Worm (Caenorhabditis elegans) whole organism, L1 larva: ENCODE results near the gene elo-1.

ENCODE experiments used
- C16A3.4 ChIP-seq: fragments of 150-350 bp; optimal IDR thresholded peaks from 2 replicates; lab custom pipeline; 2014; ENCODE audit warnings: missing biosample characterization, missing genetic modification characterization
- F16B12.6 ChIP-seq: fragments of 150-350 bp; optimal IDR thresholded peaks from 2 replicates; lab custom pipeline; 2014; ENCODE audit warnings: missing biosample characterization, missing genetic modification characterization
- Y116A8C.19 ChIP-seq: sonication (generic microtip); optimal IDR thresholded peaks from 2 replicates; lab custom pipeline; 2016; ENCODE audit warnings: missing compliant biosample characterization, missing genetic modification characterization, borderline replicate concordance
- blmp-1 ChIP-seq: fragments of 150-350 bp; optimal IDR thresholded peaks from 2 replicates; lab custom pipeline; 2014; ENCODE audit warnings: missing biosample characterization, missing genetic modification characterization
- ceh-63 ChIP-seq: fragments of 200-800 bp; sonication (Bioruptor generic); optimal IDR thresholded peaks from 2 replicates; lab custom pipeline; 2018; ENCODE audit warnings: mild to moderate bottlenecking, missing genetic modification characterization, missing compliant biosample characterization
- ceh-82 ChIP-seq, 3 experiments: fragments of 150-350 bp in 1 of 3; sonication (generic microtip) in 2 of 3; optimal IDR thresholded peaks; 2 replicates each; lab custom pipeline; 2014 to 2017; ENCODE audit warnings: missing biosample characterization in 3 of 3, missing genetic modification characterization in 3 of 3
- ceh-88 ChIP-seq: fragments of 200-800 bp; sonication (Bioruptor generic); IDR thresholded peaks from 2 replicates; pipeline ENCODE4 v1.3.6; 2022; ENCODE audit warnings: missing genetic modification characterization, missing compliant biosample characterization
- ceh-90 ChIP-seq: sonication (generic microtip); optimal IDR thresholded peaks from 2 replicates; lab custom pipeline; 2016; ENCODE audit warnings: missing genetic modification characterization, missing compliant biosample characterization
- dpl-1 ChIP-seq, 3 experiments: fragments of 150-350 bp in 2 of 3; sonication (generic microtip) in 1 of 3; optimal IDR thresholded peaks; 2 replicates each; lab custom pipeline; 2014 to 2017; ENCODE audit warnings: missing biosample characterization in 3 of 3, missing genetic modification characterization in 3 of 3, missing genetic modification reagents in 3 of 3
- dsc-1 ChIP-seq: sonication (generic microtip); optimal IDR thresholded peaks from 2 replicates; lab custom pipeline; 2016; ENCODE audit warnings: mild to moderate bottlenecking, missing genetic modification characterization, missing compliant biosample characterization
- efl-1 ChIP-seq, 4 experiments: fragments of 150-350 bp; optimal IDR thresholded peaks in 3 of 4; peaks in 1 of 4; 1 replicate in 1 of 4; 2 replicates in 3 of 4; lab custom pipeline; 2014; ENCODE audit warnings: missing biosample characterization in 2 of 4, missing genetic modification characterization in 2 of 4, missing genetic modification reagents in 2 of 4
- efl-3 ChIP-seq: fragments of 200-800 bp; sonication (Bioruptor generic); optimal IDR thresholded peaks from 2 replicates; lab custom pipeline; 2018; ENCODE audit warnings: mild to moderate bottlenecking, missing genetic modification characterization, missing compliant biosample characterization
- egl-27 ChIP-seq, 2 experiments: fragments of 150-350 bp in 1 of 2; sonication (generic microtip); optimal IDR thresholded peaks; 3 replicates each; lab custom pipeline; 2017 to 2018; ENCODE audit warnings: missing biosample characterization in 2 of 2, missing genetic modification characterization in 2 of 2, missing genetic modification reagents in 2 of 2
- elt-2 ChIP-seq: sonication (generic microtip); optimal IDR thresholded peaks from 2 replicates; lab custom pipeline; 2016; ENCODE audit warnings: missing genetic modification characterization, mild to moderate bottlenecking, inconsistent platforms, missing compliant biosample characterization, missing genetic modification reagents
- elt-3 ChIP-seq, 6 experiments: fragments of 150-350 bp in 1 of 6; sonication (generic microtip); optimal IDR thresholded peaks; 2 replicates each; lab custom pipeline; 2017 to 2018; ENCODE audit warnings: missing biosample characterization in 6 of 6, missing genetic modification characterization in 6 of 6, inconsistent platforms in 1 of 6
- fkh-4 ChIP-seq: sonication (generic microtip); optimal IDR thresholded peaks from 2 replicates; lab custom pipeline; 2016; ENCODE audit warnings: missing compliant biosample characterization, missing genetic modification characterization, borderline replicate concordance
- fkh-8 ChIP-seq: sonication (generic microtip); optimal IDR thresholded peaks from 2 replicates; lab custom pipeline; 2016; ENCODE audit warnings: mild to moderate bottlenecking, missing genetic modification characterization, missing compliant biosample characterization
- fos-1 ChIP-seq: fragments of 150-350 bp; optimal IDR thresholded peaks from 2 replicates; lab custom pipeline; 2014; ENCODE audit warnings: missing biosample characterization, missing genetic modification characterization
- grh-1 ChIP-seq: fragments of 200-800 bp; sonication (Bioruptor generic); IDR thresholded peaks from 2 replicates; pipeline ENCODE4 v1.3.6; 2022; ENCODE audit warnings: missing genetic modification reagents, missing genetic modification characterization, missing compliant biosample characterization
- hlh-4 ChIP-seq: sonication (generic microtip); optimal IDR thresholded peaks from 2 replicates; lab custom pipeline; 2016; ENCODE audit warnings: mild to moderate bottlenecking, missing genetic modification characterization, missing compliant biosample characterization
- irx-1 ChIP-seq: sonication (generic microtip); optimal IDR thresholded peaks from 2 replicates; lab custom pipeline; 2016; ENCODE audit warnings: missing genetic modification characterization, missing compliant biosample characterization
- isw-1 ChIP-seq: fragments of 200-800 bp; sonication (Bioruptor generic); IDR thresholded peaks from 2 replicates; pipeline ENCODE4 v1.3.6; 2022; ENCODE audit warnings: missing genetic modification characterization, missing compliant biosample characterization
- lin-13 ChIP-seq: fragments of 150-350 bp; optimal IDR thresholded peaks from 2 replicates; lab custom pipeline; 2014; ENCODE audit warnings: missing biosample characterization, missing genetic modification reagents, missing genetic modification characterization
- lin-14 ChIP-seq: fragments of 200-800 bp; sonication (Bioruptor generic); optimal IDR thresholded peaks from 2 replicates; lab custom pipeline; 2018; ENCODE audit warnings: mild to moderate bottlenecking, missing genetic modification characterization, moderate library complexity, missing compliant biosample characterization
- lin-15B ChIP-seq: fragments of 150-350 bp; sonication (generic microtip); optimal IDR thresholded peaks from 3 replicates; lab custom pipeline; 2014; ENCODE audit warnings: missing biosample characterization, missing genetic modification characterization
- lin-35 ChIP-seq, 2 experiments: fragments of 150-350 bp; optimal IDR thresholded peaks; 2 replicates each; lab custom pipeline; 2014; ENCODE audit warnings: missing biosample characterization in 2 of 2, missing genetic modification characterization in 2 of 2, missing genetic modification reagents in 2 of 2
- lin-39 ChIP-seq: fragments of 150-350 bp; optimal IDR thresholded peaks from 2 replicates; lab custom pipeline; 2014; ENCODE audit warnings: missing biosample characterization, missing genetic modification reagents, missing genetic modification characterization
- lsy-2 ChIP-seq, 2 experiments: fragments of 150-350 bp; optimal IDR thresholded peaks; 2 replicates each; lab custom pipeline; 2014; ENCODE audit warnings: missing biosample characterization in 2 of 2, missing genetic modification characterization in 2 of 2
- nhr-19 ChIP-seq: fragments of 200-800 bp; sonication (Bioruptor generic); conservative IDR thresholded peaks from 2 replicates; pipeline ENCODE4 v1.3.6; 2022; ENCODE audit warnings: missing genetic modification characterization, missing compliant biosample characterization
- nhr-20 ChIP-seq: sonication (generic microtip); optimal IDR thresholded peaks from 2 replicates; lab custom pipeline; 2016; ENCODE audit warnings: mild to moderate bottlenecking, missing genetic modification characterization, missing compliant biosample characterization
- nhr-237 ChIP-seq: fragments of 150-350 bp; optimal IDR thresholded peaks from 2 replicates; lab custom pipeline; 2014; ENCODE audit warnings: missing biosample characterization, missing genetic modification characterization
- nhr-28 ChIP-seq: fragments of 150-350 bp; optimal IDR thresholded peaks from 2 replicates; lab custom pipeline; 2014; ENCODE audit warnings: missing biosample characterization, missing genetic modification characterization
- nhr-47 ChIP-seq: sonication (generic microtip); optimal IDR thresholded peaks from 2 replicates; lab custom pipeline; 2016; ENCODE audit warnings: mild to moderate bottlenecking, missing genetic modification characterization, moderate library complexity, missing compliant biosample characterization
- nhr-76 ChIP-seq: sonication (generic microtip); optimal IDR thresholded peaks from 2 replicates; lab custom pipeline; 2017; ENCODE audit warnings: missing biosample characterization, missing genetic modification characterization
- nhr-84 ChIP-seq: sonication (generic microtip); optimal IDR thresholded peaks from 2 replicates; lab custom pipeline; 2017; ENCODE audit warnings: missing biosample characterization, missing genetic modification characterization
- nhr-85 ChIP-seq: sonication (generic microtip); peaks from one replicate; lab custom pipeline; 2016; ENCODE audit warnings: missing genetic modification characterization, inconsistent platforms, missing compliant biosample characterization
- pag-3 ChIP-seq: sonication (generic microtip); optimal IDR thresholded peaks from 2 replicates; lab custom pipeline; 2017; ENCODE audit warnings: missing genetic modification characterization, mild to moderate bottlenecking, missing compliant biosample characterization, antibody characterized with exemption, borderline replicate concordance; ENCODE audit not compliant: insufficient read depth
- pax-3 ChIP-seq: fragments of 200-800 bp; sonication (Bioruptor generic); optimal IDR thresholded peaks from 2 replicates; lab custom pipeline; 2018; ENCODE audit warnings: mild to moderate bottlenecking, missing genetic modification characterization, moderate library complexity, missing compliant biosample characterization
- pqm-1 ChIP-seq: sonication (generic microtip); optimal IDR thresholded peaks from 3 replicates; lab custom pipeline; 2017; ENCODE audit warnings: missing biosample characterization, missing genetic modification characterization
- rnt-1 ChIP-seq: sonication (generic microtip); optimal IDR thresholded peaks from 2 replicates; lab custom pipeline; 2016; ENCODE audit warnings: mild to moderate bottlenecking, missing genetic modification characterization, moderate library complexity, missing compliant biosample characterization
- skn-1 ChIP-seq: fragments of 150-350 bp; optimal IDR thresholded peaks from 2 replicates; lab custom pipeline; 2014; ENCODE audit warnings: missing biosample characterization, missing genetic modification characterization
- snpc-4 ChIP-seq: fragments of 150-350 bp; optimal IDR thresholded peaks from 2 replicates; lab custom pipeline; 2014; ENCODE audit warnings: missing biosample characterization, missing genetic modification characterization
- snu-23 ChIP-seq: sonication (generic microtip); optimal IDR thresholded peaks from 2 replicates; lab custom pipeline; 2016; ENCODE audit warnings: missing genetic modification characterization, missing compliant biosample characterization
- sox-4 ChIP-seq: sonication (generic microtip); optimal IDR thresholded peaks from 2 replicates; lab custom pipeline; 2016; ENCODE audit warnings: missing genetic modification characterization, missing compliant biosample characterization
- sptf-1 ChIP-seq: fragments of 150-350 bp; optimal IDR thresholded peaks from 2 replicates; lab custom pipeline; 2014; ENCODE audit warnings: missing biosample characterization, missing genetic modification characterization
- sup-37 ChIP-seq: fragments of 200-800 bp; sonication (Bioruptor generic); optimal IDR thresholded peaks from 2 replicates; lab custom pipeline; 2018; ENCODE audit warnings: mild to moderate bottlenecking, missing genetic modification characterization, missing compliant biosample characterization
- swsn-7 ChIP-seq: sonication (generic microtip); optimal IDR thresholded peaks from 2 replicates; lab custom pipeline; 2016; ENCODE audit warnings: missing genetic modification characterization, missing compliant biosample characterization
- tbx-2 ChIP-seq: sonication (generic microtip); optimal IDR thresholded peaks from 2 replicates; lab custom pipeline; 2016; ENCODE audit warnings: missing genetic modification characterization, missing compliant biosample characterization
- tlp-1 ChIP-seq: fragments of 150-350 bp; optimal IDR thresholded peaks from 2 replicates; lab custom pipeline; 2014; ENCODE audit warnings: missing biosample characterization, missing genetic modification characterization
- unc-130 ChIP-seq: fragments of 150-350 bp; optimal IDR thresholded peaks from 2 replicates; lab custom pipeline; 2017; ENCODE audit warnings: missing biosample characterization, missing genetic modification characterization, inconsistent platforms
- unc-98 ChIP-seq: fragments of 200-800 bp; sonication (Bioruptor generic); IDR thresholded peaks from 2 replicates; pipeline ENCODE4 v1.3.6; 2022; ENCODE audit warnings: missing genetic modification characterization, missing compliant biosample characterization

The elo-1 gene

DNA sequence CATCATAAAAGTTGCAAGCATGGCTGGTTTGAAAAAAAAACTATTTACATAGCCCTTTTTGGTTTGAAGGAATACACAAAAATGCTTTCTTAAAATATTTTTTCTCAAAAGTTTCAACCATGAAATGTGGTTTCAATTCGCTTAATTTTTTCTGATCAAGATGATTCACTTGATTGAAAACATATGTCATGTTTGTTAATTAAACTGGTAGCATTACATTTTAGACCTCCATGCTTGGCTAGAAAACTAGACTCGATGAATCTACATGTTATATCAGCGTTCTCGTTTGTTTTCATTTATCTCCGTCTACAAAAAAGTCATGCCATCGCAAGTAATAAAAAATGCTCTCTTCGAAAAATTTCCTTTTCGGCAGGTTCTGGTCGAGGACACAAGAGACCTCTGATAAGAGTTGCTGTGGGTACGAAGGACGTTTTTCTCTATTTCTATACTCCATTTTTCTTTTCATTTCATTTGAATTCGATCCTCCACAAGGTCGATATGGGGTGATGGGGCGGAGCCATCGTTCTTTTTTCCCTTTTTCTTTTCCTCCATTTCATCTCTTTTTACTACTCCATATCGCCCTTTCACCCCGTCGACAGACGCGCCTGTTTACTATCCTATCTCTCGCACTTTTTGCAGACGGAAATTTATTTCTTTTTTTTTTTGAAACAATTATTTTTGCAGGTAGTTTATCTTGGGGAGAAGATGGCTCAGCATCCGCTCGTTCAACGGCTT is at the start of gene elo-1:
TSS of gene elo-1 (plus strand) at position 685 of the 735 bp plus-strand sequence.
- TF ChIP-seq pag-3 (tag; lab: Kevin White, UChicago) (no peak), lin-39 (no peak), nhr-28 (tag; lab: Kevin White, UChicago) (no peak), fos-1 (tag; lab: Kevin White, UChicago) (no peak), lin-14 (GFP tag; lab: Kevin White, UChicago) (peak; percentile 84), irx-1 (tag; lab: Kevin White, UChicago) (no peak), sox-4 (tag; lab: Kevin White, UChicago) (no peak), F16B12.6 (no peak), pqm-1 (tag; lab: Kevin White, UChicago) (no peak), hlh-4 (tag; lab: Kevin White, UChicago) (no peak), rnt-1 (tag; lab: Kevin White, UChicago) (peak; percentile 52), ceh-90 (tag; lab: Kevin White, UChicago) (no peak), dsc-1 (tag; lab: Kevin White, UChicago) (peak; percentile 93), swsn-7 (tag; lab: Kevin White, UChicago) (peak; percentile 39), elt-2 (tag; lab: Kevin White, UChicago) (peak; percentile 75), grh-1 (GFP tag; lab: Robert Waterston, UW) (no peak), snu-23 (GFP tag; lab: Kevin White, UChicago) (peak; percentile 71), sup-37 (no peak), nhr-76 (no peak), unc-98 (no peak), Y116A8C.19 (tag; lab: Kevin White, UChicago) (no peak), lin-13 (GFP tag; lab: Kevin White, UChicago) (no peak), elt-3 (tag; optimal IDR thresholded peaks at IDR 0.05; lab: Kevin White, UChicago) (peak in 4 of 6 experiments; percentile 21 to 46 (median 40)), C16A3.4 (tag; lab: Kevin White, UChicago) (peak; percentile 6), fkh-4 (peak; percentile 89), unc-130 (tag; lab: Kevin White, UChicago) (no peak), blmp-1 (tag; lab: Kevin White, UChicago) (peak; percentile 98), skn-1 (tag; lab: Kevin White, UChicago) (no peak), isw-1 (no peak), lin-35 (GFP tag; optimal IDR thresholded peaks at IDR 0.05; lab: Kevin White, UChicago) (peak in 1 of 2 experiments; percentile 40), sptf-1 (no peak), nhr-20 (tag; lab: Kevin White, UChicago) (peak; percentile 81), nhr-84 (tag; lab: Kevin White, UChicago) (no peak), nhr-19 (GFP tag; lab: Robert Waterston, UW) (peak; percentile 53), ceh-88 (GFP tag; lab: Robert Waterston, UW) (no peak), egl-27 (tag; optimal IDR thresholded peaks at IDR 0.05; lab: Kevin White, UChicago) (peak in 1 of 2 experiments; percentile 31), ceh-82 (tag; optimal IDR thresholded peaks at IDR 0.05; lab: Kevin White, UChicago) (peak in 1 of 3 experiments; percentile 23), dpl-1 (GFP tag; optimal IDR thresholded peaks at IDR 0.05; lab: Kevin White, UChicago) (peak; percentile 2 to 44 (median 14)), lsy-2 (tag; optimal IDR thresholded peaks at IDR 0.05; lab: Kevin White, UChicago) (peak; percentile 22 to 30), fkh-8 (no peak), snpc-4 (tag; lab: Kevin White, UChicago) (peak; percentile 35), efl-3 (GFP tag; lab: Kevin White, UChicago) (no peak), efl-1 (optimal IDR thresholded peaks at IDR 0.05; lab: Kevin White, UChicago) (peak; percentile 26 to 29), efl-1 (GFP tag; optimal IDR thresholded peaks at IDR 0.05 in 1 of 2; lab: Kevin White, UChicago) (peak; percentile 30 to 92), lin-15B (tag; lab: Kevin White, UChicago) (no peak), nhr-47 (tag; lab: Kevin White, UChicago) (no peak), ceh-63 (GFP tag; lab: Kevin White, UChicago) (no peak), tbx-2 (peak; percentile 5), tlp-1 (tag; lab: Kevin White, UChicago) (peak; percentile 3), nhr-237 (tag; lab: Kevin White, UChicago) (no peak), pax-3 (no peak), nhr-85 (tag; lab: Kevin White, UChicago) (peak; percentile 91)
